Worm (Caenorhabditis elegans): Measurements from ENCODE around the gene F16F9.3.

F16F9.3 gene

ce11 chrX:8422020-8422419 lies 35.4 kb upstream of the F16F9.3 start, which contains the start of gene tag-123:
TSS of gene tag-123 (minus strand) at chrX:8422055.
- TF ChIP-seq nhr-20 (tag; optimal IDR thresholded peaks at IDR 0.05), result peak; percentile 63
- no peak for TF ChIP-seq sptf-1 (tag; optimal IDR thresholded peaks at IDR 0.05)
- no peak for TF ChIP-seq grh-1 (GFP tag; IDR thresholded peaks at IDR 0.05)
- TF ChIP-seq mef-2 (tag; optimal IDR thresholded peaks at IDR 0.05), result no peak
- no peak for TF ChIP-seq zag-1 (tag; optimal IDR thresholded peaks at IDR 0.05)
- no peak for TF ChIP-seq ceh-8 (GFP tag; optimal IDR thresholded peaks at IDR 0.05)
- no peak for TF ChIP-seq sox-4 (tag; optimal IDR thresholded peaks at IDR 0.05)
- no peak for TF ChIP-seq pag-3 (tag; optimal IDR thresholded peaks at IDR 0.05; ENCODE audit: borderline replicate concordance, insufficient read depth)
- no peak for TF ChIP-seq elt-2 (tag; optimal IDR thresholded peaks at IDR 0.05)
- TF ChIP-seq nhr-85 (tag), result peak; percentile 74
- no peak for TF ChIP-seq nhr-84 (tag; optimal IDR thresholded peaks at IDR 0.05)
- no peak for TF ChIP-seq skn-1 (tag; optimal IDR thresholded peaks at IDR 0.05)
- no peak for TF ChIP-seq nhr-77 (tag; optimal IDR thresholded peaks at IDR 0.05)
- no peak for TF ChIP-seq F16B12.6 (tag; optimal IDR thresholded peaks at IDR 0.05)
- peak; percentile 33 for TF ChIP-seq unc-86 (tag; optimal IDR thresholded peaks at IDR 0.05)
- no peak for TF ChIP-seq ceh-88 (GFP tag; IDR thresholded peaks at IDR 0.05)
- TF ChIP-seq unc-62 (GFP tag; optimal IDR thresholded peaks at IDR 0.05), result no peak
- peak in 1 of 6 experiments; percentile 16 for TF ChIP-seq elt-3 (tag; optimal IDR thresholded peaks at IDR 0.05)
- TF ChIP-seq irx-1 (tag; optimal IDR thresholded peaks at IDR 0.05), result no peak
- no peak for TF ChIP-seq C04F5.9 (tag; optimal IDR thresholded peaks at IDR 0.05)
- no peak for TF ChIP-seq nhr-12 (tag; optimal IDR thresholded peaks at IDR 0.05)
- no peak for TF ChIP-seq egl-27 (tag; optimal IDR thresholded peaks at IDR 0.05)
- no peak for TF ChIP-seq ztf-11 (tag; optimal IDR thresholded peaks at IDR 0.05)
- TF ChIP-seq isw-1 (GFP tag; IDR thresholded peaks at IDR 0.05), result peak; percentile 29
- no peak for TF ChIP-seq aly-2 (tag; optimal IDR thresholded peaks at IDR 0.05)
- TF ChIP-seq lir-3 (tag; optimal IDR thresholded peaks at IDR 0.05; ENCODE audit: poor library complexity), result no peak
- TF ChIP-seq ces-1 (GFP tag; optimal IDR thresholded peaks at IDR 0.05), result no peak
- peak; percentile 28 for TF ChIP-seq fkh-8 (tag; optimal IDR thresholded peaks at IDR 0.05)
- TF ChIP-seq unc-98 (GFP tag; IDR thresholded peaks at IDR 0.05), result no peak
- peak; percentile 48 to 72 for TF ChIP-seq lin-35 (GFP tag; optimal IDR thresholded peaks at IDR 0.05)
- TF ChIP-seq nhr-76 (tag; optimal IDR thresholded peaks at IDR 0.05), result no peak
- TF ChIP-seq C16A3.4 (tag; optimal IDR thresholded peaks at IDR 0.05), result peak; percentile 52
- TF ChIP-seq hlh-4 (tag; optimal IDR thresholded peaks at IDR 0.05), result no peak
- no peak for TF ChIP-seq snpc-4 (tag; optimal IDR thresholded peaks at IDR 0.05)
- no peak for TF ChIP-seq fkh-4 (tag; optimal IDR thresholded peaks at IDR 0.05; ENCODE audit: borderline replicate concordance)
- TF ChIP-seq ama-1 (optimal IDR thresholded peaks at IDR 0.05), result no peak
- TF ChIP-seq nhr-19 (GFP tag; conservative IDR thresholded peaks at IDR 0.05), result peak; percentile 47
- peak; percentile 45 for TF ChIP-seq nhr-90 (tag; optimal IDR thresholded peaks at IDR 0.05; ENCODE audit: poor library complexity)
- TF ChIP-seq ets-5 (GFP tag; IDR thresholded peaks at IDR 0.05), result no peak
- TF ChIP-seq mab-9 (GFP tag; IDR thresholded peaks at IDR 0.05), result no peak
- TF ChIP-seq swsn-7 (tag; optimal IDR thresholded peaks at IDR 0.05), result peak; percentile 54
- TF ChIP-seq ceh-63 (GFP tag; optimal IDR thresholded peaks at IDR 0.05), result no peak
- TF ChIP-seq ceh-90 (tag; optimal IDR thresholded peaks at IDR 0.05), result no peak
- TF ChIP-seq dsc-1 (tag; optimal IDR thresholded peaks at IDR 0.05), result peak; percentile 17
- peak; percentile 50 for TF ChIP-seq tbx-2 (tag; optimal IDR thresholded peaks at IDR 0.05)
- TF ChIP-seq blmp-1 (tag; optimal IDR thresholded peaks at IDR 0.05), result peak; percentile 68
- TF ChIP-seq xbp-1 (tag; optimal IDR thresholded peaks at IDR 0.05), result peak; percentile 69
- TF ChIP-seq mdl-1 (tag; optimal IDR thresholded peaks at IDR 0.05), result peak in 1 of 2 experiments; percentile 44
- peak; percentile 48 for TF ChIP-seq rnt-1 (tag; optimal IDR thresholded peaks at IDR 0.05)
- TF ChIP-seq lin-15B (tag; optimal IDR thresholded peaks at IDR 0.05), result no peak
- peak; percentile 37 for TF ChIP-seq lin-13 (GFP tag; optimal IDR thresholded peaks at IDR 0.05)
- TF ChIP-seq nhr-237 (tag; optimal IDR thresholded peaks at IDR 0.05), result no peak
- TF ChIP-seq fos-1 (tag; optimal IDR thresholded peaks at IDR 0.05), result no peak
- peak; percentile 70 for TF ChIP-seq nhr-71 (tag; optimal IDR thresholded peaks at IDR 0.05)

Data from whole organism, L1 larva.